Worm (Caenorhabditis elegans) whole organism, L4 larva: ENCODE data around the gene Y62H9A.9.

Experiments used
- F10B5.3 ChIP-seq: sonication (generic microtip); optimal IDR thresholded peaks from 2 replicates; lab custom pipeline; 2016; ENCODE audit warnings: mild to moderate bottlenecking, missing genetic modification characterization, missing compliant biosample characterization
- F49E8.2 ChIP-seq: sonication (generic microtip); optimal IDR thresholded peaks from 2 replicates; lab custom pipeline; 2016; ENCODE audit warnings: missing compliant biosample characterization, mild to moderate bottlenecking, missing genetic modification characterization, borderline replicate concordance
- Y105C5A.15 ChIP-seq: fragments of 200-800 bp; sonication (Bioruptor generic); IDR thresholded peaks from 2 replicates; pipeline ENCODE4 v1.3.6; 2022; ENCODE audit warnings: missing genetic modification characterization, missing compliant biosample characterization
- Y5F2A.4 ChIP-seq: fragments of 200-800 bp; sonication (Bioruptor generic); optimal IDR thresholded peaks from 2 replicates; lab custom pipeline; 2018; ENCODE audit warnings: mild to moderate bottlenecking, missing genetic modification characterization, missing compliant biosample characterization
- aha-1 ChIP-seq: fragments of 150-350 bp; peaks from one replicate; lab custom pipeline; 2014; ENCODE audit warnings: missing biosample characterization, missing genetic modification characterization
- ceh-20 ChIP-seq: fragments of 200-800 bp; sonication (Bioruptor generic); IDR thresholded peaks from 2 replicates; pipeline ENCODE4 v1.3.6; 2022; ENCODE audit warnings: missing genetic modification reagents, missing genetic modification characterization, missing compliant biosample characterization
- ceh-28 ChIP-seq: fragments of 150-350 bp; optimal IDR thresholded peaks from 2 replicates; lab custom pipeline; 2014; ENCODE audit warnings: missing biosample characterization, missing genetic modification reagents, missing genetic modification characterization
- ceh-32 ChIP-seq: sonication (generic microtip); optimal IDR thresholded peaks from 2 replicates; lab custom pipeline; 2016; ENCODE audit warnings: mild to moderate bottlenecking, missing genetic modification characterization, missing compliant biosample characterization; ENCODE audit not compliant: poor library complexity
- ceh-82 ChIP-seq: sonication (generic microtip); optimal IDR thresholded peaks from 2 replicates; lab custom pipeline; 2017; ENCODE audit warnings: missing biosample characterization, missing genetic modification characterization
- ces-1 ChIP-seq: fragments of 150-350 bp; sonication (generic microtip); optimal IDR thresholded peaks from 4 replicates; lab custom pipeline; 2014; ENCODE audit warnings: missing biosample characterization, missing genetic modification reagents, missing genetic modification characterization
- daf-16 ChIP-seq, 3 experiments: sonication (generic microtip); optimal IDR thresholded peaks; 2 replicates each; lab custom pipeline; 2016 to 2017; ENCODE audit warnings: missing genetic modification characterization in 3 of 3, missing genetic modification reagents in 3 of 3, mild to moderate bottlenecking in 2 of 3, missing compliant biosample characterization in 2 of 3, missing biosample characterization in 1 of 3, moderate library complexity in 1 of 3
- daf-19 ChIP-seq: fragments of 200-800 bp; sonication (Bioruptor generic); conservative IDR thresholded peaks from 2 replicates; pipeline ENCODE4 v1.3.6; 2022; ENCODE audit warnings: missing genetic modification characterization, missing compliant biosample characterization
- dmd-6 ChIP-seq: fragments of 200-800 bp; sonication (Bioruptor generic); IDR thresholded peaks from 2 replicates; pipeline ENCODE4 v1.3.6; 2022; ENCODE audit warnings: missing genetic modification reagents, missing genetic modification characterization, missing compliant biosample characterization
- dve-1 ChIP-seq: sonication (generic microtip); optimal IDR thresholded peaks from 2 replicates; lab custom pipeline; 2017; ENCODE audit warnings: antibody characterized with exemption, mild to moderate bottlenecking, missing genetic modification characterization, missing compliant biosample characterization; ENCODE audit not compliant: insufficient read depth
- egl-27 ChIP-seq: sonication (generic microtip); optimal IDR thresholded peaks from 3 replicates; lab custom pipeline; 2017; ENCODE audit warnings: missing biosample characterization, missing genetic modification reagents, missing genetic modification characterization
- fkh-10 ChIP-seq: fragments of 150-350 bp; optimal IDR thresholded peaks from 2 replicates; lab custom pipeline; 2014; ENCODE audit warnings: missing biosample characterization, missing genetic modification reagents, missing genetic modification characterization
- fos-1 ChIP-seq: fragments of 150-350 bp; optimal IDR thresholded peaks from 2 replicates; lab custom pipeline; 2014; ENCODE audit warnings: missing biosample characterization, missing genetic modification characterization
- gei-8 ChIP-seq: fragments of 200-800 bp; sonication (Bioruptor generic); optimal IDR thresholded peaks from 2 replicates; lab custom pipeline; 2018; ENCODE audit warnings: mild to moderate bottlenecking, missing genetic modification characterization, missing compliant biosample characterization
- hlh-11 ChIP-seq: fragments of 200-800 bp; sonication (Bioruptor generic); optimal IDR thresholded peaks from 2 replicates; lab custom pipeline; 2018; ENCODE audit warnings: mild to moderate bottlenecking, missing genetic modification characterization, missing compliant biosample characterization
- lim-7 ChIP-seq: fragments of 200-800 bp; sonication (Bioruptor generic); IDR thresholded peaks from 2 replicates; pipeline ENCODE4 v1.3.6; 2022; ENCODE audit warnings: missing genetic modification characterization, missing compliant biosample characterization
- lin-1 ChIP-seq: fragments of 200-800 bp; sonication (Bioruptor generic); IDR thresholded peaks from 2 replicates; pipeline ENCODE4 v1.3.6; 2022; ENCODE audit warnings: missing genetic modification reagents, missing genetic modification characterization, missing compliant biosample characterization
- lin-15B ChIP-seq: fragments of 150-350 bp; sonication (generic microtip); optimal IDR thresholded peaks from 3 replicates; lab custom pipeline; 2014; ENCODE audit warnings: missing biosample characterization, missing genetic modification characterization
- lin-39 ChIP-seq: fragments of 150-350 bp; optimal IDR thresholded peaks from 2 replicates; lab custom pipeline; 2014; ENCODE audit warnings: missing biosample characterization, missing genetic modification reagents, missing genetic modification characterization
- lsy-2 ChIP-seq, 2 experiments: fragments of 150-350 bp in 1 of 2; sonication (generic microtip) in 1 of 2; optimal IDR thresholded peaks; 2 replicates each; lab custom pipeline; 2014 to 2017; ENCODE audit warnings: missing biosample characterization in 2 of 2, missing genetic modification characterization in 2 of 2
- madf-5 ChIP-seq, 2 experiments: fragments of 200-800 bp; sonication (Bioruptor generic); IDR thresholded peaks; 2 replicates each; pipeline ENCODE4 v1.3.6; 2022; ENCODE audit warnings: missing compliant biosample characterization in 2 of 2, missing genetic modification characterization in 2 of 2
- mdl-1 ChIP-seq, 2 experiments: fragments of 150-350 bp in 1 of 2; sonication (generic microtip) in 1 of 2; optimal IDR thresholded peaks; 2 replicates each; lab custom pipeline; 2014 to 2017; ENCODE audit warnings: missing biosample characterization in 2 of 2, missing genetic modification characterization in 2 of 2
- nhr-10 ChIP-seq: fragments of 150-350 bp; optimal IDR thresholded peaks from 2 replicates; lab custom pipeline; 2014; ENCODE audit warnings: missing biosample characterization, missing genetic modification characterization
- nhr-111 ChIP-seq: fragments of 200-800 bp; sonication (Bioruptor generic); optimal IDR thresholded peaks from 2 replicates; lab custom pipeline; 2018; ENCODE audit warnings: mild to moderate bottlenecking, missing genetic modification characterization, missing compliant biosample characterization
- nhr-28 ChIP-seq: fragments of 150-350 bp; optimal IDR thresholded peaks from 2 replicates; lab custom pipeline; 2014; ENCODE audit warnings: missing biosample characterization, missing genetic modification characterization
- nhr-48 ChIP-seq: sonication (generic microtip); optimal IDR thresholded peaks from 2 replicates; lab custom pipeline; 2016; ENCODE audit warnings: mild to moderate bottlenecking, missing genetic modification characterization, missing compliant biosample characterization
- nhr-6 ChIP-seq: fragments of 150-350 bp; optimal IDR thresholded peaks from 2 replicates; lab custom pipeline; 2014; ENCODE audit warnings: missing biosample characterization, missing genetic modification characterization
- nhr-77 ChIP-seq: fragments of 150-350 bp; optimal IDR thresholded peaks from 2 replicates; lab custom pipeline; 2014; ENCODE audit warnings: missing biosample characterization, missing genetic modification characterization
- php-3 ChIP-seq: fragments of 200-800 bp; sonication (Bioruptor generic); IDR thresholded peaks from 2 replicates; pipeline ENCODE4 v1.3.6; 2022; ENCODE audit warnings: missing genetic modification reagents, missing genetic modification characterization, missing compliant biosample characterization
- pqm-1 ChIP-seq: sonication (generic microtip); optimal IDR thresholded peaks from 2 replicates; lab custom pipeline; 2017; ENCODE audit warnings: missing biosample characterization, missing genetic modification characterization
- sdz-12 ChIP-seq: fragments of 200-800 bp; sonication (Bioruptor generic); optimal IDR thresholded peaks from 2 replicates; lab custom pipeline; 2018; ENCODE audit warnings: mild to moderate bottlenecking, missing genetic modification characterization, missing compliant biosample characterization
- skn-1 ChIP-seq: fragments of 150-350 bp; optimal IDR thresholded peaks from 2 replicates; lab custom pipeline; 2014; ENCODE audit warnings: missing biosample characterization, missing genetic modification characterization
- snpc-4 ChIP-seq: fragments of 150-350 bp; optimal IDR thresholded peaks from 2 replicates; lab custom pipeline; 2014; ENCODE audit warnings: missing biosample characterization, missing genetic modification characterization
- spr-3 ChIP-seq: fragments of 200-800 bp; sonication (Bioruptor generic); optimal IDR thresholded peaks from 2 replicates; lab custom pipeline; 2018; ENCODE audit warnings: mild to moderate bottlenecking, missing genetic modification characterization, missing compliant biosample characterization
- tra-1 ChIP-seq: fragments of 200-800 bp; sonication (Bioruptor generic); IDR thresholded peaks from 2 replicates; pipeline ENCODE4 v1.3.6; 2022; ENCODE audit warnings: missing genetic modification reagents, missing genetic modification characterization, missing compliant biosample characterization
- unc-62 ChIP-seq, 3 experiments: fragments of 150-350 bp in 1 of 3; sonication (generic microtip); optimal IDR thresholded peaks in 2 of 3; peaks in 1 of 3; 1 replicate in 1 of 3; 2 replicates in 2 of 3; lab custom pipeline; 2014 to 2017; ENCODE audit warnings: missing biosample characterization in 3 of 3, missing genetic modification characterization in 3 of 3, missing genetic modification reagents in 3 of 3, missing genotype in 1 of 3
- zag-1 ChIP-seq: fragments of 150-350 bp; optimal IDR thresholded peaks from 2 replicates; lab custom pipeline; 2014; ENCODE audit warnings: missing biosample characterization, missing genetic modification characterization
- ztf-7 ChIP-seq: fragments of 150-350 bp; optimal IDR thresholded peaks from 2 replicates; lab custom pipeline; 2014; ENCODE audit warnings: missing biosample characterization, missing genetic modification characterization

The Y62H9A.9 gene

DNA sequence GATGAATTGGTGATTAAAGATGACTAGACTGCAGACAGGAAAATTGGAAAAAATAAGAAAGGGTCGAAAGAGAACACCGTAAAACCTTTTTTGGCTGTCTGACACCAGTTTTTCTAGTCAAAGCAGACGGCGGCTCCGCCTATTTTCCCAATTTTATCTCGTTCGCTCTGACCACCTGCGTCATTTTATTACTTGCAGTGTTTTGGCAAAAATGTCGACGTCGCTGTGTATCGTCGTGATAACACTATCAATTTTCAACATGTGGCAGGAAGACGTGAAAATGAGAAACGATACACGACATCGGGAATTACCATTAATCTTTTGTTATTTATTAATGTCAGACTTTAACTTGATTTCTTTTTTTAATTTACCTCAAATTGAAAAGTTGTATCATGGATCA lies 12.1 kb upstream of the Y62H9A.9 start, which contains the start of gene Y62H9A.15:
Y62H9A.15 (minus strand) TSS at position 100 of the 400 bp plus-strand sequence.
- TF ChIP-seq madf-5 (GFP tag; IDR thresholded peaks at IDR 0.05; lab: Robert Waterston, UW) (no peak), F49E8.2 (no peak), mdl-1 (tag; optimal IDR thresholded peaks at IDR 0.05; lab: Kevin White, UChicago) (peak in 1 of 2 experiments; percentile 25), lin-15B (no peak), hlh-11 (tag; lab: Kevin White, UChicago) (peak; percentile 28), nhr-28 (tag; lab: Kevin White, UChicago) (peak; percentile 19), dmd-6 (GFP tag; lab: Robert Waterston, UW) (peak; percentile 33; the same call in 1 of the 2 replicates), lim-7 (no peak), daf-16 (GFP tag; optimal IDR thresholded peaks at IDR 0.05; lab: Kevin White, UChicago) (no peak), daf-16 (tag; optimal IDR thresholded peaks at IDR 0.05; lab: Kevin White, UChicago) (peak; percentile 58), spr-3 (GFP tag; lab: Kevin White, UChicago) (no peak), aha-1 (tag; lab: Kevin White, UChicago) (peak; percentile 6), F10B5.3 (tag; lab: Kevin White, UChicago) (no peak), pqm-1 (tag; lab: Kevin White, UChicago) (peak; percentile 17), dve-1 (tag; lab: Kevin White, UChicago) (peak; percentile 18), ceh-20 (GFP tag; lab: Robert Waterston, UW) (no peak)

DNA sequence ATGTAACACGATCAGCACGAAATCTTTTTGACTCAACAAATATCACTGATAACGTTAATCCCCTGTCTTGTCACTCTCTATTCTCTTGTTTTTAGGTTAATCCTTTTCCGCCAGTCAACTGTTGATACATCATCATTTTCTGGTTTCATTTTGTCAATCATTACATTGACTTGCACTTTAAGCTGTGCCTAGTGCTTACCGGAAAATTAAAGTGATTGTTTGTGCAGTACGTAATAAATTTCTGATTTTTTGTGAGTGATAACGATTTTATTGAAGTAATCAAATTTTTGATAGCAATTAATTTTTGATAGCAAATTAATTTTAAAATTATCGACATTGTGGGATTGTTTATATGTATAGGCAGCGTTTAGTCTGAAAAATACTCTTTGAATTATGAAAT lies 11.2 kb upstream of the Y62H9A.9 start:
- TF ChIP-seq lin-1 (GFP tag; lab: Robert Waterston, UW) (0 out of 2 replicates have a peak, but pooled peaks have one; percentile 29), dmd-6 (GFP tag; lab: Robert Waterston, UW) (peak; percentile 67), nhr-77 (tag; lab: Kevin White, UChicago) (peak; percentile 85), sdz-12 (GFP tag; lab: Kevin White, UChicago) (no peak), skn-1 (tag; lab: Kevin White, UChicago) (no peak), daf-19 (no peak), lin-39 (tag; lab: Kevin White, UChicago) (no peak), dve-1 (tag; lab: Kevin White, UChicago) (peak; percentile 62), tra-1 (GFP tag; lab: Robert Waterston, UW) (peak; percentile 55; the same call in 1 of the 2 replicates), ces-1 (GFP tag; lab: Kevin White, UChicago) (no peak), fos-1 (tag; lab: Kevin White, UChicago) (no peak), php-3 (GFP tag; lab: Robert Waterston, UW) (peak; percentile 90), ztf-7 (tag; lab: Kevin White, UChicago) (no peak), ceh-32 (tag; lab: Kevin White, UChicago) (no peak), pqm-1 (tag; lab: Kevin White, UChicago) (peak; percentile 89), lsy-2 (tag; optimal IDR thresholded peaks at IDR 0.05; lab: Kevin White, UChicago) (no peak), nhr-6 (no peak), lim-7 (no peak), zag-1 (tag; lab: Kevin White, UChicago) (no peak), gei-8 (GFP tag; lab: Kevin White, UChicago) (no peak), ceh-20 (GFP tag; lab: Robert Waterston, UW) (no peak), nhr-10 (no peak), fkh-10 (GFP tag; lab: Kevin White, UChicago) (no peak), Y5F2A.4 (GFP tag; lab: Kevin White, UChicago) (no peak), snpc-4 (tag; lab: Kevin White, UChicago) (no peak), egl-27 (tag; lab: Kevin White, UChicago) (no peak), unc-62 (GFP tag; optimal IDR thresholded peaks at IDR 0.05 in 1 of 2; lab: Kevin White, UChicago) (no peak), unc-62 (tag; optimal IDR thresholded peaks at IDR 0.05; lab: Kevin White, UChicago) (no peak), Y105C5A.15 (GFP tag; lab: Robert Waterston, UW) (no peak), ceh-82 (tag; lab: Kevin White, UChicago) (no peak), nhr-28 (tag; lab: Kevin White, UChicago) (peak; percentile 61), nhr-48 (tag; lab: Kevin White, UChicago) (no peak), nhr-111 (GFP tag; lab: Kevin White, UChicago) (no peak), ceh-28 (no peak), daf-16 (GFP tag; optimal IDR thresholded peaks at IDR 0.05; lab: Kevin White, UChicago) (no peak), daf-16 (tag; optimal IDR thresholded peaks at IDR 0.05; lab: Kevin White, UChicago) (peak; percentile 94)
